Fruit fly (Drosophila melanogaster) whole organism, embryonic: Measurements from ENCODE around the gene Or88a.

Experiments
- Adf1 ChIP-seq: fragments of 200-800 bp; sonication (Bioruptor generic); IDR thresholded peaks from 2 replicates; pipeline ENCODE4 v1.3.6; 2022; ENCODE audit warnings: missing biosample characterization, missing genetic modification characterization
- Atf-2 ChIP-seq: fragments of 200-800 bp; sonication (Bioruptor generic); optimal IDR thresholded peaks from 2 replicates; lab custom pipeline; 2016; ENCODE audit warnings: missing biosample characterization, missing genetic modification characterization
- CG10267 ChIP-seq: fragments of 200-800 bp; sonication (Bioruptor generic); optimal IDR thresholded peaks from 2 replicates; lab custom pipeline; 2018; ENCODE audit warnings: missing biosample characterization, mild to moderate bottlenecking, missing genetic modification characterization, moderate library complexity
- CG11696 ChIP-seq: fragments of 200-800 bp; sonication (Bioruptor generic); IDR thresholded peaks from 2 replicates; pipeline ENCODE4 v1.3.6; 2022; ENCODE audit warnings: missing biosample characterization, missing genetic modification characterization
- CG12942 ChIP-seq: fragments of 200-800 bp; sonication (Bioruptor generic); optimal IDR thresholded peaks from 3 replicates; lab custom pipeline; 2016; ENCODE audit warnings: missing biosample characterization, missing genetic modification characterization
- CG14667 ChIP-seq: fragments of 200-800 bp; sonication (Bioruptor generic); IDR thresholded peaks from 2 replicates; pipeline ENCODE4 v1.3.6; 2022; ENCODE audit warnings: missing biosample characterization, missing genetic modification characterization
- CG15269 ChIP-seq: fragments of 200-800 bp; sonication (Bioruptor generic); optimal IDR thresholded peaks from 2 replicates; lab custom pipeline; 2018; ENCODE audit warnings: missing biosample characterization, mild to moderate bottlenecking, missing genetic modification characterization, moderate library complexity
- CG16779 ChIP-seq: fragments of 200-800 bp; sonication (Bioruptor generic); IDR thresholded peaks from 2 replicates; pipeline ENCODE4 v1.3.6; 2022; ENCODE audit warnings: missing biosample characterization, missing genetic modification characterization
- CG17829 ChIP-seq: fragments of 200-800 bp; optimal IDR thresholded peaks from 2 replicates; lab custom pipeline; 2019; ENCODE audit warnings: missing biosample characterization, mild to moderate bottlenecking, missing genetic modification characterization, moderate library complexity
- CG2199 ChIP-seq: fragments of 200-800 bp; sonication (Bioruptor generic); IDR thresholded peaks from 3 replicates; pipeline ENCODE4 v1.3.6; 2022; ENCODE audit warnings: missing biosample characterization, missing genetic modification characterization
- CG31224 ChIP-seq: fragments of 200-800 bp; sonication (Bioruptor generic); IDR thresholded peaks from 2 replicates; pipeline ENCODE4 v1.3.6; 2022; ENCODE audit warnings: missing biosample characterization, missing genetic modification characterization
- CG3847 ChIP-seq: fragments of 200-800 bp; sonication (Bioruptor generic); IDR thresholded peaks from 2 replicates; pipeline ENCODE4 v1.3.6; 2022; ENCODE audit warnings: missing biosample characterization, missing genetic modification characterization
- CG4404 ChIP-seq: fragments of 200-800 bp; sonication (Bioruptor generic); IDR thresholded peaks from 2 replicates; pipeline ENCODE4 v1.3.6; 2022; ENCODE audit warnings: missing biosample characterization, missing genetic modification characterization
- CG5953 ChIP-seq: fragments of 200-800 bp; sonication (Bioruptor generic); IDR thresholded peaks from 2 replicates; pipeline ENCODE4 v1.3.6; 2022; ENCODE audit warnings: missing biosample characterization, missing genetic modification characterization
- CG6683 ChIP-seq: fragments of 200-800 bp; sonication (Bioruptor generic); optimal IDR thresholded peaks from 2 replicates; lab custom pipeline; 2017; ENCODE audit warnings: missing biosample characterization, mild to moderate bottlenecking, missing genetic modification characterization, missing genetic modification reagents
- CG6813 ChIP-seq: fragments of 200-800 bp; sonication (Bioruptor generic); optimal IDR thresholded peaks from 2 replicates; lab custom pipeline; 2017; ENCODE audit warnings: missing biosample characterization, missing genetic modification characterization, mild to moderate bottlenecking, moderate library complexity, missing genetic modification reagents
- CG7357 ChIP-seq: fragments of 200-800 bp; sonication (Bioruptor generic); IDR thresholded peaks from 3 replicates; pipeline ENCODE4 v1.3.6; 2022; ENCODE audit warnings: missing biosample characterization, missing genetic modification characterization
- CG9609 ChIP-seq: fragments of 200-800 bp; sonication (Bioruptor generic); optimal IDR thresholded peaks from 3 replicates; lab custom pipeline; 2016; ENCODE audit warnings: missing biosample characterization, missing genetic modification characterization
- CG9797 ChIP-seq: fragments of 200-800 bp; sonication (Bioruptor generic); optimal IDR thresholded peaks from 3 replicates; lab custom pipeline; 2018; ENCODE audit warnings: missing biosample characterization, mild to moderate bottlenecking, missing genetic modification characterization
- D ChIP-seq, 2 experiments: fragments of 200-800 bp in 1 of 2; fragments of >200 bp in 1 of 2; sonication (Bioruptor generic) in 1 of 2; optimal IDR thresholded peaks; 2 replicates in 1 of 2; 3 replicates in 1 of 2; lab custom pipeline; 2017; ENCODE audit warnings: mild to moderate bottlenecking in 1 of 2, missing biosample characterization in 1 of 2, missing genetic modification characterization in 1 of 2, missing genetic modification reagents in 1 of 2
- Dll ChIP-seq: fragments of 200-800 bp; sonication (Bioruptor generic); IDR thresholded peaks from 4 replicates; pipeline ENCODE4 v1.3.6; 2022; ENCODE audit warnings: missing biosample characterization, missing genetic modification characterization; ENCODE audit not compliant: partially characterized antibody
- E2f1 ChIP-seq: fragments of 200-800 bp; sonication (Bioruptor generic); IDR thresholded peaks from 2 replicates; pipeline ENCODE4 v1.3.6; 2022; ENCODE audit warnings: missing biosample characterization, missing genetic modification characterization
- HLH54F ChIP-seq: fragments of 200-800 bp; sonication (Bioruptor generic); optimal IDR thresholded peaks from 3 replicates; lab custom pipeline; 2016; ENCODE audit warnings: missing biosample characterization, missing genetic modification characterization
- Lim3 ChIP-seq: fragments of 200-800 bp; sonication (Bioruptor generic); IDR thresholded peaks from 2 replicates; pipeline ENCODE4 v1.3.6; 2022; ENCODE audit warnings: missing biosample characterization, missing genetic modification characterization
- Nf-YC ChIP-seq: fragments of 200-800 bp; optimal IDR thresholded peaks from 3 replicates; lab custom pipeline; 2019; ENCODE audit warnings: missing biosample characterization, mild to moderate bottlenecking, missing genetic modification characterization, moderate library complexity
- Spps ChIP-seq: fragments of 200-800 bp; sonication (Bioruptor generic); optimal IDR thresholded peaks from 2 replicates; lab custom pipeline; 2018; ENCODE audit warnings: missing biosample characterization, mild to moderate bottlenecking, missing genetic modification characterization
- Sry-β ChIP-seq: fragments of 200-800 bp; sonication (Bioruptor generic); optimal IDR thresholded peaks from 2 replicates; lab custom pipeline; 2018; ENCODE audit warnings: missing biosample characterization, mild to moderate bottlenecking, missing genetic modification characterization, moderate library complexity
- Taf1 ChIP-seq: fragments of 200-800 bp; sonication (Bioruptor generic); IDR thresholded peaks from 2 replicates; pipeline ENCODE4 v1.3.6; 2022; ENCODE audit warnings: missing biosample characterization, missing genetic modification characterization
- ase ChIP-seq: fragments of 200-800 bp; sonication (Bioruptor generic); IDR thresholded peaks from 3 replicates; pipeline ENCODE4 v1.3.6; 2022; ENCODE audit warnings: missing biosample characterization, missing genetic modification characterization
- az2 ChIP-seq: fragments of 200-800 bp; sonication (Bioruptor generic); optimal IDR thresholded peaks from 3 replicates; lab custom pipeline; 2016; ENCODE audit warnings: missing biosample characterization, missing genetic modification characterization
- corto ChIP-seq: fragments of 200-800 bp; sonication (Bioruptor generic); optimal IDR thresholded peaks from 2 replicates; lab custom pipeline; 2016; ENCODE audit warnings: missing biosample characterization, mild to moderate bottlenecking, missing genetic modification characterization, moderate library complexity
- disco-r ChIP-seq: fragments of 200-800 bp; sonication (Bioruptor generic); optimal IDR thresholded peaks from 2 replicates; lab custom pipeline; 2016; ENCODE audit warnings: missing biosample characterization, missing genetic modification characterization
- dmrt99B ChIP-seq: fragments of 200-800 bp; sonication (Bioruptor generic); optimal IDR thresholded peaks from 2 replicates; lab custom pipeline; 2018; ENCODE audit warnings: missing biosample characterization, mild to moderate bottlenecking, missing genetic modification characterization, moderate library complexity
- dpn ChIP-seq, 2 experiments: fragments of 200-800 bp; sonication (Bioruptor generic); optimal IDR thresholded peaks; 3 replicates each; lab custom pipeline; 2016; ENCODE audit warnings: missing biosample characterization in 2 of 2, missing genetic modification characterization in 2 of 2
- exex ChIP-seq: fragments of 200-800 bp; sonication (Bioruptor generic); optimal IDR thresholded peaks from 4 replicates; lab custom pipeline; 2018; ENCODE audit warnings: missing biosample characterization, mild to moderate bottlenecking, missing genetic modification characterization, moderate library complexity
- gsb ChIP-seq: fragments of 200-800 bp; sonication (Bioruptor generic); IDR thresholded peaks from 2 replicates; pipeline ENCODE4 v1.3.6; 2022; ENCODE audit warnings: missing biosample characterization, missing genetic modification characterization
- hth ChIP-seq: fragments of >200 bp; optimal IDR thresholded peaks from 2 replicates; lab custom pipeline; 2017; ENCODE audit warnings: inconsistent platforms
- jing ChIP-seq: fragments of 200-800 bp; sonication (Bioruptor generic); optimal IDR thresholded peaks from 2 replicates; lab custom pipeline; 2018; ENCODE audit warnings: missing biosample characterization, mild to moderate bottlenecking, missing genetic modification characterization
- ken ChIP-seq: fragments of 200-800 bp; sonication (Bioruptor generic); IDR thresholded peaks from 3 replicates; pipeline ENCODE4 v1.3.6; 2022; ENCODE audit warnings: missing biosample characterization, missing genetic modification characterization
- nerfin-2 ChIP-seq: fragments of 200-800 bp; sonication (Bioruptor generic); IDR thresholded peaks from 2 replicates; pipeline ENCODE4 v1.3.6; 2022; ENCODE audit warnings: missing biosample characterization, missing genetic modification characterization; ENCODE audit not compliant: partially characterized antibody
- odd ChIP-seq: fragments of 200-800 bp; sonication (Bioruptor generic); optimal IDR thresholded peaks from 2 replicates; lab custom pipeline; 2017; ENCODE audit warnings: missing biosample characterization, mild to moderate bottlenecking, missing genetic modification characterization
- pan ChIP-seq, 4 experiments: fragments of >200 bp in 3 of 4; fragments of 200-800 bp in 1 of 4; sonication (Bioruptor generic) in 1 of 4; optimal IDR thresholded peaks in 3 of 4; IDR thresholded peaks in 1 of 4; 2 replicates each; pipeline versions ENCODE4 v1.3.6 to Lab custom; 2017 to 2022; ENCODE audit warnings: missing biosample characterization in 2 of 4, missing genetic modification characterization in 2 of 4, mixed read lengths in 1 of 4
- pho ChIP-seq: fragments of 200-800 bp; sonication (Bioruptor generic); optimal IDR thresholded peaks from 2 replicates; lab custom pipeline; 2016; ENCODE audit warnings: missing biosample characterization, missing genetic modification characterization
- pum ChIP-seq: fragments of 200-800 bp; sonication (Bioruptor generic); optimal IDR thresholded peaks from 2 replicates; lab custom pipeline; 2016; ENCODE audit warnings: missing biosample characterization, missing genetic modification characterization
- ranshi ChIP-seq: fragments of 200-800 bp; sonication (Bioruptor generic); IDR thresholded peaks from 2 replicates; pipeline ENCODE4 v1.3.6; 2022; ENCODE audit warnings: missing biosample characterization, missing genetic modification characterization
- shn ChIP-seq: fragments of 200-800 bp; sonication (Bioruptor generic); optimal IDR thresholded peaks from 3 replicates; lab custom pipeline; 2016; ENCODE audit warnings: missing biosample characterization, missing genetic modification characterization
- sisA ChIP-seq: fragments of 200-800 bp; sonication (Bioruptor generic); IDR thresholded peaks from 2 replicates; pipeline ENCODE4 v1.3.6; 2022; ENCODE audit warnings: missing biosample characterization, missing genetic modification characterization
- slp2 ChIP-seq: fragments of 200-800 bp; sonication (Bioruptor generic); optimal IDR thresholded peaks from 2 replicates; lab custom pipeline; 2016; ENCODE audit warnings: missing biosample characterization, missing genetic modification characterization
- tap ChIP-seq: fragments of 200-800 bp; optimal IDR thresholded peaks from 3 replicates; lab custom pipeline; 2019; ENCODE audit warnings: missing biosample characterization, mild to moderate bottlenecking, missing genetic modification characterization, moderate library complexity
- trh ChIP-seq: fragments of 200-800 bp; sonication (Bioruptor generic); optimal IDR thresholded peaks from 2 replicates; lab custom pipeline; 2016; ENCODE audit warnings: missing biosample characterization, missing genetic modification characterization
- unpg ChIP-seq: fragments of 200-800 bp; sonication (Bioruptor generic); optimal IDR thresholded peaks from 3 replicates; lab custom pipeline; 2018; ENCODE audit warnings: missing biosample characterization, mild to moderate bottlenecking, missing genetic modification characterization, moderate library complexity

Or88a gene

DNA sequence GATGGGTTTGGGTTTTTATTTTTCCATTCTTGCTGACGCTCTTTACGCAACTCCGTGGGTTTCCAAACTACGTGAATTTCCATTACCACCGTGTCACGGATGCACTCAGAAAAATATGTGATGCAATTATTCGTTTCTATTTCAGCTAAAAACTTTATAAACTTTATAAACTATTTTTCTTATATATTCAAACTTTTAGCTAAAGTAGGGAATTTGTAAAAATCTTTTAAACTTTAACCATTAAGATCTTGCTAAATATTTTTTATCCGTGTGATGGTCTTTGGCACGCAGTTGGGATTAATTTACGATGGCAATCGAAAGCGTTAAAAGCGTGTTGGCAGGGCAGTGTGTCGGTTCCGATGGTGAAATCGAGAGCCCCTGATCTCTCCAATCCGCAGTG is 13.8 kb upstream of the Or88a start (continued):
- TF ChIP-seq CG17829 (peak; percentile 37), Nf-YC (tag; lab: Kevin White, UChicago) (peak; percentile 18), gsb (GFP tag; lab: Robert Waterston, UW) (no peak), ase (GFP tag; lab: Robert Waterston, UW) (no peak), Sry-β (GFP tag; lab: Kevin White, UChicago) (no peak), CG4404 (GFP tag; lab: Robert Waterston, UW) (no peak), dpn (GFP tag; optimal IDR thresholded peaks at IDR 0.05; lab: Kevin White, UChicago) (peak in 1 of 2 experiments; percentile 34), slp2 (GFP tag; lab: Kevin White, UChicago) (no peak), CG6813 (GFP tag; lab: Kevin White, UChicago) (no peak), CG6683 (GFP tag; lab: Kevin White, UChicago) (no peak), jing (GFP tag; lab: Kevin White, UChicago) (no peak), CG15269 (tag; lab: Kevin White, UChicago) (peak; percentile 80), E2f1 (GFP tag; lab: Robert Waterston, UW) (no peak), tap (peak; percentile 72), Spps (no peak), nerfin-2 (GFP tag; lab: Robert Waterston, UW) (no peak), unpg (GFP tag; lab: Kevin White, UChicago) (peak; percentile 69), Dll (GFP tag; lab: Robert Waterston, UW) (no peak), D (optimal IDR thresholded peaks at IDR 0.05; lab: Kevin White, UChicago) (no peak), D (GFP tag; optimal IDR thresholded peaks at IDR 0.05; lab: Kevin White, UChicago) (peak; percentile 34), az2 (GFP tag; lab: Kevin White, UChicago) (peak; percentile 41), trh (GFP tag; lab: Kevin White, UChicago) (no peak), pum (GFP tag; lab: Kevin White, UChicago) (no peak), CG5953 (GFP tag; lab: Robert Waterston, UW) (no peak), CG14667 (GFP tag; lab: Robert Waterston, UW) (no peak), ranshi (GFP tag; lab: Robert Waterston, UW) (0 out of 2 replicates have a peak, but pooled peaks have one; percentile 13), CG12942 (GFP tag; lab: Kevin White, UChicago) (no peak), CG3847 (GFP tag; lab: Robert Waterston, UW) (peak; percentile 26; the same call in 1 of the 2 replicates), ken (no peak), exex (tag; lab: Kevin White, UChicago) (no peak), corto (no peak), pan (optimal IDR thresholded peaks at IDR 0.05; lab: Kevin White, UChicago) (no peak), pan (GFP tag; optimal IDR thresholded peaks at IDR 0.05 in 1 of 2, IDR thresholded peaks at IDR 0.05 in 1 of 2) (peak in 1 of 2 experiments; percentile 62), HLH54F (GFP tag; lab: Kevin White, UChicago) (no peak), CG31224 (GFP tag; lab: Robert Waterston, UW) (no peak), hth (lab: Kevin White, UChicago) (no peak), CG9609 (GFP tag; lab: Kevin White, UChicago) (no peak), Atf-2 (GFP tag; lab: Kevin White, UChicago) (no peak), odd (GFP tag; lab: Kevin White, UChicago) (peak; percentile 44), sisA (peak; percentile 27), disco-r (GFP tag; lab: Kevin White, UChicago) (no peak), Lim3 (GFP tag; lab: Robert Waterston, UW) (no peak), CG2199 (no peak), dmrt99B (tag; lab: Kevin White, UChicago) (peak; percentile 78), Adf1 (GFP tag; lab: Robert Waterston, UW) (0 out of 2 replicates have a peak, but pooled peaks have one; percentile 21), CG16779 (GFP tag; lab: Robert Waterston, UW) (no peak), shn (no peak), CG9797 (GFP tag; lab: Kevin White, UChicago) (no peak), pho (GFP tag; lab: Kevin White, UChicago) (no peak), CG7357 (GFP tag; lab: Robert Waterston, UW) (peak; percentile 26; the same call in 1 of the 3 replicates), Taf1 (GFP tag; lab: Robert Waterston, UW) (no peak), CG11696 (GFP tag; lab: Robert Waterston, UW) (no peak), CG10267 (peak; percentile 48)
